Fruit fly (Drosophila melanogaster) Kc167 (cell line): ENCODE measurements around the gene Idh3b.

Source experiments
- Myc ChIP-seq: fragments of >200 bp; optimal IDR thresholded peaks from 2 replicates; lab custom pipeline; 2017; ENCODE audit warnings: missing external identifiers
- h ChIP-seq: fragments of >200 bp; optimal IDR thresholded peaks from 3 replicates; lab custom pipeline; 2018; ENCODE audit warnings: missing external identifiers
- psq ChIP-seq: fragments of >200 bp; optimal IDR thresholded peaks from 2 replicates; lab custom pipeline; 2017; ENCODE audit warnings: missing external identifiers
- ttk ChIP-seq: sonication (Bioruptor generic); optimal IDR thresholded peaks from 2 replicates; lab custom pipeline; 2017; ENCODE audit warnings: missing external identifiers

DNA sequence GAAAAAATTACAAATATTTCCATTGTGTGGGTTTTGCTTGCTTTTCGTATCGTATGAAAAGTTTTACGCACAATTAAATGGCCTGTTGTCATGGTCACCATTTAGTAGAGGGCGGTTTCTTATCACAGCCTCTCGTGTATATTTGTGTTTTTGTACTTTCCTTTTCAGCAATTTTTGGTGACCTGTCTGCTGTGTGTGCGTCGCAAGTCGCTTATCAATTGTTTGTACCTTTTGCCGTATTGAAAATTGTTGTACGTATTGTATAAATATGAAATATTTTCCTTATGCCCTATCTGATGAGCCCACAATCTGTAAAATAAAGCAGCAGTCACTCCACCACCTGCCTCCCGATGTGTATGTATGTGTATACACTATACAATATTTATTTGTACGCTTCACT, 47.3 kb upstream of the Idh3b start:
- no peak for TF ChIP-seq h (lab: Kevin White, UChicago)
- no peak for TF ChIP-seq Myc
- no peak for TF ChIP-seq ttk (lab: Kevin White, UChicago)
- no peak for TF ChIP-seq psq
